Fruit fly (Drosophila melanogaster): ENCODE data around the gene CG6495.

dm6 chr2L:10789922-10790321 is 29.0 kb downstream of the CG6495 start, which contains the start of gene CG31870:
- TF ChIP-seq pan (optimal IDR thresholded peaks at IDR 0.05) (no peak), fru (GFP tag; optimal IDR thresholded peaks at IDR 0.05) (no peak), Dfd (GFP tag; optimal IDR thresholded peaks at IDR 0.05) (no peak), N (GFP tag; optimal IDR thresholded peaks at IDR 0.05) (no peak), usp (GFP tag; optimal IDR thresholded peaks at IDR 0.05) (no peak), Hr78 (GFP tag; optimal IDR thresholded peaks at IDR 0.05) (no peak), Rel (GFP tag; optimal IDR thresholded peaks at IDR 0.05) (no peak), Rel (tag; optimal IDR thresholded peaks at IDR 0.05) (no peak), psq (GFP tag; optimal IDR thresholded peaks at IDR 0.05) (no peak), foxo (GFP tag; optimal IDR thresholded peaks at IDR 0.05) (no peak), Abd-B (GFP tag; optimal IDR thresholded peaks at IDR 0.05) (no peak)

All from whole organism, wandering third instar larva.